Worm (Caenorhabditis elegans) whole organism, midembryonic: ENCODE measurements around the gene hsp-43.

Experiments used
- T22C8.4 ChIP-seq: fragments of 200-800 bp; sonication (Bioruptor generic); IDR thresholded peaks from 2 replicates; pipeline ENCODE4 v1.3.6; 2022; ENCODE audit warnings: missing genetic modification characterization, missing compliant biosample characterization
- cog-1 ChIP-seq: sonication (generic microtip); optimal IDR thresholded peaks from 2 replicates; lab custom pipeline; 2016; ENCODE audit warnings: missing genetic modification characterization, missing compliant biosample characterization
- flt-1 ChIP-seq: fragments of 200-800 bp; sonication (Bioruptor generic); IDR thresholded peaks from 2 replicates; pipeline ENCODE4 v1.3.6; 2022; ENCODE audit warnings: missing genetic modification characterization, missing compliant biosample characterization
- klf-2 ChIP-seq: fragments of 200-800 bp; sonication (Bioruptor generic); conservative IDR thresholded peaks from 2 replicates; pipeline ENCODE4 v1.3.6; 2022; ENCODE audit warnings: missing genetic modification reagents, missing genetic modification characterization, missing compliant biosample characterization
- med-1 ChIP-seq: sonication (generic microtip); optimal IDR thresholded peaks from 2 replicates; lab custom pipeline; 2017; ENCODE audit warnings: missing genetic modification characterization, mild to moderate bottlenecking, missing compliant biosample characterization, antibody characterized with exemption, missing genetic modification reagents; ENCODE audit not compliant: insufficient read depth
- ref-1 ChIP-seq: fragments of 200-800 bp; sonication (Bioruptor generic); conservative IDR thresholded peaks from 2 replicates; pipeline ENCODE4 v1.3.6; 2022; ENCODE audit warnings: missing genetic modification reagents, missing genetic modification characterization, missing compliant biosample characterization
- tab-1 ChIP-seq: fragments of 200-800 bp; sonication (Bioruptor generic); IDR thresholded peaks from 2 replicates; pipeline ENCODE4 v1.3.6; 2022; ENCODE audit warnings: missing genetic modification characterization, missing compliant biosample characterization
- ztf-23 ChIP-seq: fragments of 200-800 bp; sonication (Bioruptor generic); IDR thresholded peaks from 2 replicates; pipeline ENCODE4 v1.3.6; 2022; ENCODE audit warnings: missing genetic modification reagents, missing genetic modification characterization, missing compliant biosample characterization
- ztf-29 ChIP-seq: fragments of 200-800 bp; sonication (Bioruptor generic); IDR thresholded peaks from 2 replicates; pipeline ENCODE4 v1.3.6; 2022; ENCODE audit warnings: missing genetic modification reagents, missing genetic modification characterization, missing compliant biosample characterization

The hsp-43 gene

ce11 chrX:6235443-6235842 is at the start of gene hsp-43:
TSS of gene hsp-43 (minus strand) at chrX:6235543.
- TF ChIP-seq med-1 (GFP tag; lab: Kevin White, UChicago) (no peak), ztf-23 (GFP tag; lab: Robert Waterston, UW) (no peak), ztf-29 (GFP tag; lab: Robert Waterston, UW) (no peak), klf-2 (GFP tag; lab: Robert Waterston, UW) (no peak), T22C8.4 (GFP tag; lab: Robert Waterston, UW) (no peak), flt-1 (GFP tag; lab: Robert Waterston, UW) (no peak), tab-1 (no peak), ref-1 (GFP tag; lab: Robert Waterston, UW) (no peak), cog-1 (tag; lab: Kevin White, UChicago) (no peak)

DNA sequence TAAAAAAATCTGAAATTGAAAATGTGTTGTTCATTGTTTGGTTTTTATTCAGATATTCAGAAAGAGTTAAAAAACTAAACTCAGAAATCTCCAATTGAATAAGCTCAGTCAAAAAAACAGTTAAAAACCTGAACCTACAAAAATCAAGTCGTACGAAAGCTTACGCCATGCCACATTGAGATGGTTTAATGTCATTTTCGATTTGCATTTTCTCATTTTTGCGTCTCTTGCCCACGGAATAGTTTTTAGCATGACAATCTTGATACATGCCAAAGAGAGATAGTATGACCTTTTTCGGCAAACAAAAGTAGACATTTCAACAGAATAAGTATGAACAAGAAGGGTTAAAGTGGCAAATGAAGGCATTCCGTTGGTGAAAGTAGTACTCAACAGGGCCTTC is 45.7 kb upstream of the hsp-43 start:
- TF ChIP-seq klf-2 (GFP tag; lab: Robert Waterston, UW), result no peak
- no peak for TF ChIP-seq ref-1 (GFP tag; lab: Robert Waterston, UW)
- no peak for TF ChIP-seq ztf-29 (GFP tag; lab: Robert Waterston, UW)
- TF ChIP-seq tab-1, result no peak
- no peak for TF ChIP-seq T22C8.4 (GFP tag; lab: Robert Waterston, UW)
- TF ChIP-seq flt-1 (GFP tag; lab: Robert Waterston, UW), result no peak
- TF ChIP-seq cog-1 (tag; lab: Kevin White, UChicago), result no peak
- no peak for TF ChIP-seq ztf-23 (GFP tag; lab: Robert Waterston, UW)
- TF ChIP-seq med-1 (GFP tag; lab: Kevin White, UChicago), result no peak

ce11 chrX:6279625-6280024 is 44.3 kb upstream of the hsp-43 start, which contains the start of gene col-166:
TSS of gene col-166 (plus strand) at chrX:6280016.
- TF ChIP-seq med-1 (GFP tag; lab: Kevin White, UChicago) (no peak), cog-1 (tag; lab: Kevin White, UChicago) (no peak), ztf-29 (GFP tag; lab: Robert Waterston, UW) (no peak), T22C8.4 (GFP tag; lab: Robert Waterston, UW) (no peak), klf-2 (GFP tag; lab: Robert Waterston, UW) (no peak), flt-1 (GFP tag; lab: Robert Waterston, UW) (no peak), tab-1 (no peak), ztf-23 (GFP tag; lab: Robert Waterston, UW) (no peak), ref-1 (GFP tag; lab: Robert Waterston, UW) (no peak)

DNA sequence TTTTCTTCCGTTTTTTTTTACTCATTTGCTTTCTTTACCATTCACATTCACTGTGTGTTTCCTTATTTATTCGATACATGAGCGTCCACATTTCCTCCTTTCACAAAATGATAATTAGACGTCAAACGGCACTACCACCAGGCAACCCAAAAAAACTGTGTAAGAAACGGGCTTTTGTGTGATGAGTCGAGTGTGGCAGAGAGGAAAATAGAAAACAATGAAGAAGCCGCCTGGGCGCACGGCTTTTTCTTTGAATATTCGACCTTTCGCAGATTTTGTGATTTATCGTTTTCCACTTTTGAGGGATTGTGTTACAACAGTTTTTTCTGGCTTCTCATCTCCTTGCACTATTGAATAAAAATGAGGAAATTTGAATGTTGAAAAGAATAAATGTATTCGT is 43.0 kb upstream of the hsp-43 start:
- TF ChIP-seq flt-1 (GFP tag; lab: Robert Waterston, UW) (no peak), T22C8.4 (GFP tag; lab: Robert Waterston, UW) (no peak), ref-1 (GFP tag; lab: Robert Waterston, UW) (no peak)

ce11 chrX:6277252-6277651 is 41.9 kb upstream of the hsp-43 start:
- TF ChIP-seq ztf-23 (GFP tag; lab: Robert Waterston, UW) (no peak), T22C8.4 (GFP tag; lab: Robert Waterston, UW) (no peak), tab-1 (no peak), ref-1 (GFP tag; lab: Robert Waterston, UW) (no peak), ztf-29 (GFP tag; lab: Robert Waterston, UW) (no peak), klf-2 (GFP tag; lab: Robert Waterston, UW) (no peak), med-1 (GFP tag; lab: Kevin White, UChicago) (no peak)

DNA sequence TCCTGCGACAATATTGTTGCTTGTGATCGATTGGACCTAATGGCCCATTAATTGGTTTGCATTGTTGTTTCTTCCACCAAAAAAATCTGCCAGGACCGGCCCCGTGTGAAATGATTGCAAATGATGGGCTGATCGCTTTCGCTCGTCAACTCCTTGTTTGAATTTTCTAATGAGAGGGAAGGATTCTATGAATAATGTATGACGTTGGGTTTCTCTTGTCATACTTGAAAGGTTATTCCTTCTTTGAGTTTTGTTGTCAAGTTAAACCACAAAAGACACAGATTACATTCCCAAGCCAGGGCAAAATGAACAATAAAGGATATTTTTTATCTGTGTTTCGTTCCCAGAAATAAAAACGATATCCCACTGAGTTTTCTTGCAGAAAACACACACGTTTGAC is 41.4 kb upstream of the hsp-43 start:
- no peak for TF ChIP-seq klf-2 (GFP tag; lab: Robert Waterston, UW)
- no peak for TF ChIP-seq ztf-23 (GFP tag; lab: Robert Waterston, UW)
- TF ChIP-seq ref-1 (GFP tag; lab: Robert Waterston, UW), result no peak
- TF ChIP-seq flt-1 (GFP tag; lab: Robert Waterston, UW), result no peak
- TF ChIP-seq tab-1, result no peak

- TF ChIP-seq ztf-29 (GFP tag; lab: Robert Waterston, UW) (no peak), T22C8.4 (GFP tag; lab: Robert Waterston, UW) (no peak)
These were observed 40.0 kb upstream of the hsp-43 start for ce11 chrX:6275343-6275742.

DNA sequence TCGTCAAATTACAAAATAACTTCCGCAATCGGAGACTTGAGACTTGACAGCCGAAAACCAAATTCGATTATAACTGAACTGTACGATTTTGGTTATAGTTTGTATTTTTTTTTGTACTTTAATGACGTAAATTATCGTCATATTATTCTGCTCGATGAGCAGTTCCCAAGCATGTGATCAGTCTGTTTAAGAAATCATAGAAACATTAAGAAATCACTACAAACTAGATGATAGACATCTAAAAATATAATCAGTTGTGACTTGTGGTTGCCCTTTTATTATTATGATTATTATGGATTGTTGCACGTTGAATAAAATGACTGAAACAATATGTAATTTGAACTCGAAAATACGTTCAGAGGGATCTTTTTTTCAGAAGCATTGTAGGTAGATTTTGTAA is 38.9 kb upstream of the hsp-43 start:
- no peak for TF ChIP-seq tab-1
- TF ChIP-seq ztf-23 (GFP tag; lab: Robert Waterston, UW), result no peak
- TF ChIP-seq cog-1 (tag; lab: Kevin White, UChicago), result no peak
- TF ChIP-seq med-1 (GFP tag; lab: Kevin White, UChicago), result no peak
- no peak for TF ChIP-seq ztf-29 (GFP tag; lab: Robert Waterston, UW)
- no peak for TF ChIP-seq ref-1 (GFP tag; lab: Robert Waterston, UW)
- TF ChIP-seq klf-2 (GFP tag; lab: Robert Waterston, UW), result no peak
- TF ChIP-seq flt-1 (GFP tag; lab: Robert Waterston, UW), result no peak
- TF ChIP-seq T22C8.4 (GFP tag; lab: Robert Waterston, UW), result no peak

DNA sequence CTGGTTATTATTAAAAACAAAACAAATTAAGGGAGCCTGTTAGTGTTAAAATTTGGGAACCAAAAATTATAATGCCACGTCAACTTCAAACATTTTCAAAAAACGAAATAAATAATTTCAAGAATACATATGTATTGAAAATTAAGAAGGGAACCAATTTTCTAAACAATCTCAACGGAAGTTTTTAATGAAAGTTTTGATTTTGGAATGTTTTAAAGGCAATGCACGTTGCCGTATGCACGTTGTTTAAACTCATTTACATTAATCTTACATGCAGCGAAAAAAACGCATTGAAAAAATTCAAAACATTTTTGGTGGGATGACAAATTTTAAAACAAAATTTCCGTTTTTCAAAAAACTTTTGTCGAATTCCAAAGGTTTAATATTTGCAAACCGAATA is 38.4 kb upstream of the hsp-43 start:
- TF ChIP-seq med-1 (GFP tag; lab: Kevin White, UChicago) (no peak), ref-1 (GFP tag; lab: Robert Waterston, UW) (no peak), ztf-23 (GFP tag; lab: Robert Waterston, UW) (no peak), klf-2 (GFP tag; lab: Robert Waterston, UW) (no peak), T22C8.4 (GFP tag; lab: Robert Waterston, UW) (no peak), ztf-29 (GFP tag; lab: Robert Waterston, UW) (no peak), tab-1 (no peak), flt-1 (GFP tag; lab: Robert Waterston, UW) (no peak), cog-1 (tag; lab: Kevin White, UChicago) (no peak)

DNA sequence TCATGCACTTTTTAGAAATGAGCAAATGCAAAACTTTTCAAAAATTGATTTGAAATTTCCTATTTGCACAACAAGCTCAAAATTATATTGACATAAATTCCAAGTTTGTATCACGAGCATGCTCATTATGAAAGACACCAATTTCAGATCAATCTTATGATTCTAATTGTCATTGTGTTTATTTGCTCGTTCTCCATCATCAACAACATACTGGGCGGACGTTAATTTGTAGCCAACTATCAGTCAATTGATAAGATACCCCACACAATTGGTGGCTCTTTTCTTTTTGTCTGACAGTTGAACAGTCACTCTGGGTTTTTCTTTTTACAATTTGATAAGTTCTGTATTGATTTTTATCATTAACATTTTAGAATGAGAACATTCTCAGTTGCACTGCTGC is 36.4 kb upstream of the hsp-43 start, which contains the start of gene lro-1:
lro-1 (plus strand) TSS at position 372 of the 400 bp plus-strand sequence.
- TF ChIP-seq ztf-29 (GFP tag; lab: Robert Waterston, UW) (no peak), T22C8.4 (GFP tag; lab: Robert Waterston, UW) (no peak), ztf-23 (GFP tag; lab: Robert Waterston, UW) (no peak), klf-2 (GFP tag; lab: Robert Waterston, UW) (no peak), cog-1 (tag; lab: Kevin White, UChicago) (no peak), med-1 (GFP tag; lab: Kevin White, UChicago) (no peak), tab-1 (no peak), flt-1 (GFP tag; lab: Robert Waterston, UW) (no peak), ref-1 (GFP tag; lab: Robert Waterston, UW) (no peak)
